Fruit fly (Drosophila melanogaster): ENCODE data around the gene CG9265.

- no peak for TF ChIP-seq psq (optimal IDR thresholded peaks at IDR 0.05)
- no peak for TF ChIP-seq Sin3A (optimal IDR thresholded peaks at IDR 0.05)
- TF ChIP-seq h (optimal IDR thresholded peaks at IDR 0.05): no peak
- TF ChIP-seq Myc (optimal IDR thresholded peaks at IDR 0.05): no peak
These were observed 62.7 kb downstream of the CG9265 start for dm6 chr2L:21008613-21009012.

Measured in Kc167 (cell line).